Worm (Caenorhabditis elegans): ENCODE data around the gene F47E1.1.

DNA sequence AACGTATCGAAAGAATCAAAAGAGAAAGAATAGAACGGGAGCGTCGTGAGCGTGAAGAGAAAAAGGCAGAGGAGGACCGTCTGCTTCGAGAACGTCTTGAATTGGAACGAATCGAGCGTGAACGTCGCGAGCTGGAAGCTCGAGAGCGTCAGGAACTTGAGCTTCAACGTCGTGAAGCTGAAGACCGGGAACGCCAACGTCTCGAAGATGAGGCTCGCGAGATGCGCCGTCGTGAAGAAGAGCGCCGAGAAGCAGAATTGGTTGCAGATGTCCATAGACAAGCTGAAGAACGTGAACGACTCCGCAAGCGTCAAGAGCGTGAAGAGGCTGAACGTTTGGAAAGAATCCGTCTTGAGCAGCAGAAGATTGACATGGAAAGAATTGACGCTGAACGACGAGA lies 28.9 kb downstream of the F47E1.1 start:
- TF ChIP-seq hlh-15 (tag; optimal IDR thresholded peaks at IDR 0.05) (no peak), elt-2 (tag; optimal IDR thresholded peaks at IDR 0.05) (no peak), nhr-11 (tag; optimal IDR thresholded peaks at IDR 0.05) (no peak), tbx-7 (tag; optimal IDR thresholded peaks at IDR 0.05) (no peak), ceh-48 (tag; optimal IDR thresholded peaks at IDR 0.05) (no peak), lim-6 (tag; optimal IDR thresholded peaks at IDR 0.05) (no peak), unc-55 (GFP tag; optimal IDR thresholded peaks at IDR 0.05) (no peak), ceh-31 (tag; optimal IDR thresholded peaks at IDR 0.05) (no peak), ets-4 (tag; optimal IDR thresholded peaks at IDR 0.05) (no peak), unc-42 (tag; optimal IDR thresholded peaks at IDR 0.05) (no peak), gmeb-2 (tag; optimal IDR thresholded peaks at IDR 0.05) (no peak), F13H6.1 (tag; optimal IDR thresholded peaks at IDR 0.05) (no peak)
